Worm (Caenorhabditis elegans) whole organism, late embryonic: ENCODE results near the gene C50F4.8.

ENCODE experiments used
- C08G9.2 ChIP-seq: sonication (generic microtip); optimal IDR thresholded peaks from 2 replicates; lab custom pipeline; 2016; ENCODE audit warnings: mild to moderate bottlenecking, missing genetic modification characterization, moderate library complexity, missing compliant biosample characterization
- F13H6.1 ChIP-seq: sonication (generic microtip); optimal IDR thresholded peaks from 2 replicates; lab custom pipeline; 2016; ENCODE audit warnings: missing genetic modification characterization, missing compliant biosample characterization
- K02D7.2 ChIP-seq: sonication (generic microtip); optimal IDR thresholded peaks from 2 replicates; lab custom pipeline; 2017; ENCODE audit warnings: mild to moderate bottlenecking, missing genetic modification characterization, missing compliant biosample characterization
- ahr-1 ChIP-seq: sonication (generic microtip); optimal IDR thresholded peaks from 2 replicates; lab custom pipeline; 2016; ENCODE audit warnings: missing genetic modification characterization, missing compliant biosample characterization
- ama-1 ChIP-seq: fragments of 150-350 bp; optimal IDR thresholded peaks from 2 replicates; lab custom pipeline; 2014
- ceh-14 ChIP-seq: sonication (generic microtip); optimal IDR thresholded peaks from 2 replicates; lab custom pipeline; 2016; ENCODE audit warnings: missing genotype, missing genetic modification characterization, missing compliant biosample characterization
- ceh-19 ChIP-seq: fragments of 200-800 bp; sonication (Bioruptor generic); optimal IDR thresholded peaks from 2 replicates; lab custom pipeline; 2018; ENCODE audit warnings: mild to moderate bottlenecking, missing genetic modification characterization, missing compliant biosample characterization
- ceh-22 ChIP-seq: sonication (generic microtip); optimal IDR thresholded peaks from 2 replicates; lab custom pipeline; 2017; ENCODE audit warnings: missing biosample characterization, missing genetic modification characterization
- ceh-24 ChIP-seq: sonication (generic microtip); optimal IDR thresholded peaks from 2 replicates; lab custom pipeline; 2016; ENCODE audit warnings: mild to moderate bottlenecking, missing genetic modification characterization, missing compliant biosample characterization
- ceh-45 ChIP-seq: fragments of 200-800 bp; sonication (Bioruptor generic); IDR thresholded peaks from 2 replicates; pipeline ENCODE4 v1.3.6; 2022; ENCODE audit warnings: missing genetic modification reagents, missing genetic modification characterization, missing compliant biosample characterization
- ceh-48 ChIP-seq: sonication (generic microtip); optimal IDR thresholded peaks from 2 replicates; lab custom pipeline; 2016; ENCODE audit warnings: missing genetic modification characterization, inconsistent platforms, missing compliant biosample characterization
- ceh-6 ChIP-seq: fragments of 200-800 bp; sonication (Bioruptor generic); optimal IDR thresholded peaks from 2 replicates; lab custom pipeline; 2018; ENCODE audit warnings: mild to moderate bottlenecking, missing genetic modification characterization, missing compliant biosample characterization
- che-1 ChIP-seq: sonication (generic microtip); optimal IDR thresholded peaks from 2 replicates; lab custom pipeline; 2016; ENCODE audit warnings: mild to moderate bottlenecking, missing genetic modification characterization, missing compliant biosample characterization
- dve-1 ChIP-seq: sonication (generic microtip); optimal IDR thresholded peaks from 2 replicates; lab custom pipeline; 2017; ENCODE audit warnings: antibody characterized with exemption, mild to moderate bottlenecking, missing genetic modification characterization, missing compliant biosample characterization
- elt-2 ChIP-seq: sonication (generic microtip); optimal IDR thresholded peaks from 2 replicates; lab custom pipeline; 2016; ENCODE audit warnings: missing genetic modification reagents, missing genetic modification characterization, missing compliant biosample characterization
- elt-4 ChIP-seq: sonication (generic microtip); optimal IDR thresholded peaks from 2 replicates; lab custom pipeline; 2016; ENCODE audit warnings: missing genetic modification characterization, missing compliant biosample characterization
- ets-4 ChIP-seq: sonication (generic microtip); optimal IDR thresholded peaks from 2 replicates; lab custom pipeline; 2016; ENCODE audit warnings: missing genetic modification characterization, missing compliant biosample characterization
- eyg-1 ChIP-seq: sonication (generic microtip); optimal IDR thresholded peaks from 2 replicates; lab custom pipeline; 2016; ENCODE audit warnings: missing genotype, missing genetic modification characterization, missing compliant biosample characterization
- fkh-6 ChIP-seq: sonication (generic microtip); optimal IDR thresholded peaks from 2 replicates; lab custom pipeline; 2016; ENCODE audit warnings: missing genetic modification characterization, missing compliant biosample characterization
- gmeb-2 ChIP-seq: sonication (generic microtip); optimal IDR thresholded peaks from 2 replicates; lab custom pipeline; 2016; ENCODE audit warnings: missing genetic modification characterization, inconsistent platforms, missing compliant biosample characterization
- hlh-13 ChIP-seq: fragments of 200-800 bp; sonication (Bioruptor generic); optimal IDR thresholded peaks from 2 replicates; lab custom pipeline; 2018; ENCODE audit warnings: mild to moderate bottlenecking, missing genetic modification characterization, missing compliant biosample characterization
- hlh-15 ChIP-seq: sonication (generic microtip); optimal IDR thresholded peaks from 2 replicates; lab custom pipeline; 2016; ENCODE audit warnings: missing genetic modification characterization, missing compliant biosample characterization
- hlh-30 ChIP-seq: sonication (generic microtip); optimal IDR thresholded peaks from 2 replicates; lab custom pipeline; 2017; ENCODE audit warnings: antibody characterized with exemption, missing genetic modification characterization, missing compliant biosample characterization; ENCODE audit not compliant: insufficient read depth
- lin-11 ChIP-seq: fragments of 200-800 bp; sonication (Bioruptor generic); optimal IDR thresholded peaks from 2 replicates; lab custom pipeline; 2018; ENCODE audit warnings: mild to moderate bottlenecking, missing genetic modification characterization, missing compliant biosample characterization
- mec-3 ChIP-seq: sonication (generic microtip); optimal IDR thresholded peaks from 2 replicates; lab custom pipeline; 2016; ENCODE audit warnings: borderline replicate concordance, missing genetic modification characterization, missing compliant biosample characterization
- nfya-1 ChIP-seq: sonication (generic microtip); optimal IDR thresholded peaks from 2 replicates; lab custom pipeline; 2017; ENCODE audit warnings: missing genetic modification characterization, mild to moderate bottlenecking, missing compliant biosample characterization, antibody characterized with exemption, moderate library complexity
- nhr-11 ChIP-seq: fragments of 150-350 bp; optimal IDR thresholded peaks from 2 replicates; lab custom pipeline; 2014; ENCODE audit warnings: missing biosample characterization, missing genetic modification characterization
- npax-4 ChIP-seq: sonication (generic microtip); optimal IDR thresholded peaks from 2 replicates; lab custom pipeline; 2016; ENCODE audit warnings: missing genetic modification characterization, missing compliant biosample characterization
- pat-9 ChIP-seq: fragments of 200-800 bp; sonication (Bioruptor generic); optimal IDR thresholded peaks from 2 replicates; lab custom pipeline; 2018; ENCODE audit warnings: mild to moderate bottlenecking, missing genetic modification characterization, moderate library complexity, missing compliant biosample characterization
- pax-1 ChIP-seq: fragments of 150-350 bp; optimal IDR thresholded peaks from 2 replicates; lab custom pipeline; 2014; ENCODE audit warnings: missing biosample characterization, missing genetic modification characterization
- pqm-1 ChIP-seq: sonication (generic microtip); optimal IDR thresholded peaks from 2 replicates; lab custom pipeline; 2016; ENCODE audit warnings: missing genetic modification characterization, missing compliant biosample characterization
- syd-9 ChIP-seq: sonication (generic microtip); optimal IDR thresholded peaks from 2 replicates; lab custom pipeline; 2016; ENCODE audit warnings: mild to moderate bottlenecking, missing genetic modification characterization, moderate library complexity, missing compliant biosample characterization
- unc-42 ChIP-seq: sonication (generic microtip); optimal IDR thresholded peaks from 2 replicates; lab custom pipeline; 2016; ENCODE audit warnings: missing genotype, missing genetic modification characterization, missing compliant biosample characterization
- unc-86 ChIP-seq: sonication (generic microtip); optimal IDR thresholded peaks from 2 replicates; lab custom pipeline; 2016; ENCODE audit warnings: missing genetic modification characterization, missing compliant biosample characterization
- ztf-16 ChIP-seq: sonication (generic microtip); optimal IDR thresholded peaks from 2 replicates; lab custom pipeline; 2017; ENCODE audit warnings: missing genetic modification characterization, missing compliant biosample characterization

The C50F4.8 gene

DNA sequence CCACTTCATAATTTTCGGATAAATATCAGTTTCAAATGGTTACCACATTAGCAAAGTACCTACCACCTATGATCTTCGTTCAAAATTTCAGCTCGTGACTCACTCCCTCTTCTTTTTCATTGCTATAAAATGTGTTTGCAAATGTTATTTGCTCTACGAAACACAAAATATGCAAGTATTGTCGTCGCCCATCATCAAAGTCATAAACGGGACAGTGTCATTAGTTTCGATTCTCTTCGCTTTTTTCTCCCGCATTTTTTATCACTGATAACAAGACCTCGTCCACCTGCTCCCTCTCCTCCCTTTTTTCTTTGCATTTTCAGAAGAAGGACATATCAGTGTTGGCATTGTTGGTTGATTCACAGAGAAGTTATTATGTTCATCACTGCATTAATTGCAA lies 7.8 kb upstream of the C50F4.8 start, which contains the start of gene C50F4.1:
Gene C50F4.1, plus strand, starts transcription at position 324 of the 400 bp plus-strand sequence.
- TF ChIP-seq ceh-22 (tag; lab: Kevin White, UChicago) (no peak), unc-86 (tag; lab: Kevin White, UChicago) (no peak), elt-2 (tag; lab: Kevin White, UChicago) (no peak), che-1 (tag; lab: Kevin White, UChicago) (no peak), ceh-48 (tag; lab: Kevin White, UChicago) (no peak), ets-4 (tag; lab: Kevin White, UChicago) (no peak), ama-1 (no peak)

DNA sequence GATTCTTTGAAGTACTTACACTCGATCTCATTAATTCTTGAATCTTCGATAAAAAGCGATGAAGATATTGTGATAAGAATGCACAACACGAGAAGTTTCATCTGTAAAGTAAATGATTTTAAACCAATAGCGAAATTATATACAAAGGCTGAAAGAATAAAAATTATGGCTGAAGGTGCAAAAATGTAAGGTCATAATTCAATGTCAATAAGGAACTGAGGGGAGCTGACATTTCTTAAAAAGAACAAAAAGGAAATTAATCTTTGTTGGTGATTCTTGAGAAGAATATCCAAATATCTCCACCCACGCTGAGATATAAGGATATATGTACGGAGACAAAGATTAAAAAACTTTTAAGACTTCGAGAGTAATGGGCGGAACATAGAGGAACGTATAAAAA lies 5.4 kb upstream of the C50F4.8 start, which contains the start of gene C50F4.9:
Gene C50F4.9, minus strand, starts transcription at position 101 of the 400 bp plus-strand sequence.
- TF ChIP-seq F13H6.1 = no peak
- TF ChIP-seq mec-3 (tag; lab: Kevin White, UChicago) = no peak
- TF ChIP-seq hlh-13 (GFP tag; lab: Kevin White, UChicago) = no peak
- TF ChIP-seq ceh-22 (tag; lab: Kevin White, UChicago) = no peak
- no peak for TF ChIP-seq nfya-1 (tag; lab: Kevin White, UChicago)
- TF ChIP-seq elt-4 (tag; lab: Kevin White, UChicago) = no peak
- TF ChIP-seq ceh-19 (GFP tag; lab: Kevin White, UChicago) = no peak
- no peak for TF ChIP-seq npax-4
- TF ChIP-seq nhr-11 = no peak
- TF ChIP-seq gmeb-2 (tag; lab: Kevin White, UChicago) = no peak
- no peak for TF ChIP-seq ceh-14
- no peak for TF ChIP-seq elt-2 (tag; lab: Kevin White, UChicago)
- TF ChIP-seq, all 69 proteins: peak for 0

DNA sequence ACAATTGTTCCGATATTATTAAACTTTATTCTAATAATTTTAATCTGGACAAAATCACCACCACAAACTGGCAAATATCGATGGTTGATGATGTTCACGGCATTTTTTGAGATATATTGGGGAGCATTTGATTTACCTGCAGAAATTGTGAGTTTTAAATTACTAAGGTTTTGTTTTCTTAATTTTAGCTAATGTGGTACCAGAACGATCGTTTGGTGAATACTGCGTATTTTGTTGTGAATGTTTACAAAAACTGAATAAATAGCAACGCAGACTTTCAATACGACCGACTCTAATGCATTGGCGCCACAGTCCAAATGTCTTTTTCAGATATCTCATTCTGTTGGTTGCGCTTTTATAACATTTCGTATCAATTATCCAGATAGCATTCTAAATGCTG lies 3.0 kb upstream of the C50F4.8 start:
- no peak for TF ChIP-seq ceh-48 (tag; lab: Kevin White, UChicago)
- no peak for TF ChIP-seq dve-1 (tag; lab: Kevin White, UChicago)

DNA sequence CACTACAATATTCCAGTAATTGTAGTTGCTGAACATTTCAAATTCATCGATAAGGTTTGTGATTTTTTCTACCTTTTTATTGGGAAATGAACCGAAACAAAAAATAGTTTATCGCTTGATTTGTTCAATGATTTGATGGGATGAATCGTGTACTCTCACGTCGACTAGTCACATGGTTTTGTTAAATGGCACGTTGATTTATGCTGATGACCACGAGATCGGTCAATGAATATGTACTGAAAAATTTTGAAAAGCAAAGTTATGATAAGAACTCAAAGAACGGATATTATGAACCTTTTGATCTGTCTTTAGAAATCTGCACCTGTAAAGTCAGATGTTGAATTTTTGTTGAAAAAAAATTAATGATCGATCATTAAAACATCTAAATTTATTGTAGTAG lies 2.4 kb downstream of the C50F4.8 start:
- no peak for TF ChIP-seq che-1 (tag; lab: Kevin White, UChicago)
- TF ChIP-seq pax-1 (tag; lab: Kevin White, UChicago) = no peak

DNA sequence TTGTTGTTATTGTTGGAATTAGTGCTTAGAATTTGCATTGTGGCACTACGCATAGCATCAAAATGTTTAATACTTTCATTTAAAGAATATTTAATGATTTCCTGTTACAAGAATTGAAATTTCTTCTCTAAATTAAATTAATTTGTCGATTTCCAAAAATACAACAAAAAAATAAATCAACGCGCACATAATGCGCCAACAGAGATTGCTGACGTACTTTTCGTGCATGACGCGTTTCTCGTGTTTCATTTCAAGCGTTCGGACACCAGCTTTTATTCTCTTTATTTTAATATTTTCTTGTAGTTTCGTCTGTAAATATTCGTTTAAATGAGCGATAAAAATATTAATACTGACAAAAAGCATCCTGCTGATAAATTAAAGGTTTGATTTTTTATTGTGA lies 5.1 kb downstream of the C50F4.8 start, which contains the start of gene eif-2Bdelta:
Gene eif-2Bdelta, plus strand, starts transcription at position 235 of the 400 bp plus-strand sequence.
- TF ChIP-seq pat-9 (tag; lab: Kevin White, UChicago) (no peak), fkh-6 (no peak), syd-9 (tag; lab: Kevin White, UChicago) (no peak), ceh-6 (GFP tag; lab: Kevin White, UChicago) (no peak), ceh-45 (GFP tag; lab: Robert Waterston, UW) (no peak), ceh-22 (tag; lab: Kevin White, UChicago) (no peak), ahr-1 (tag; lab: Kevin White, UChicago) (no peak), K02D7.2 (tag; lab: Kevin White, UChicago) (no peak), unc-86 (tag; lab: Kevin White, UChicago) (no peak), pqm-1 (no peak), che-1 (tag; lab: Kevin White, UChicago) (no peak), hlh-30 (tag; lab: Kevin White, UChicago) (no peak), ztf-16 (tag; lab: Kevin White, UChicago) (no peak), lin-11 (no peak), hlh-15 (tag; lab: Kevin White, UChicago) (no peak), ceh-24 (no peak), C08G9.2 (no peak), eyg-1 (tag; lab: Kevin White, UChicago) (no peak), unc-42 (no peak)
